Worm (Caenorhabditis elegans) whole organism, L3 larva: ENCODE measurements around the gene R166.3.

ENCODE experiments used
- R02D3.7 ChIP-seq: fragments of 150-350 bp; optimal IDR thresholded peaks from 2 replicates; lab custom pipeline; 2014; ENCODE audit warnings: missing biosample characterization, missing genetic modification characterization
- ZK546.5 ChIP-seq: sonication (generic microtip); optimal IDR thresholded peaks from 2 replicates; lab custom pipeline; 2017; ENCODE audit warnings: missing biosample characterization, missing genetic modification characterization
- aly-2 ChIP-seq: fragments of 150-350 bp; optimal IDR thresholded peaks from 2 replicates; lab custom pipeline; 2014; ENCODE audit warnings: missing biosample characterization, missing genetic modification characterization
- ama-1 ChIP-seq: fragments of 150-350 bp; optimal IDR thresholded peaks from 2 replicates; lab custom pipeline; 2018
- ceh-16 ChIP-seq: sonication (generic microtip); optimal IDR thresholded peaks from 2 replicates; lab custom pipeline; 2017; ENCODE audit warnings: missing biosample characterization, missing genetic modification characterization
- ceh-28 ChIP-seq: fragments of 150-350 bp; optimal IDR thresholded peaks from 2 replicates; lab custom pipeline; 2014; ENCODE audit warnings: missing biosample characterization, missing genetic modification reagents, missing genetic modification characterization
- ceh-82 ChIP-seq: fragments of 150-350 bp; optimal IDR thresholded peaks from 2 replicates; lab custom pipeline; 2014; ENCODE audit warnings: missing biosample characterization, missing genetic modification characterization
- ceh-9 ChIP-seq: sonication (generic microtip); optimal IDR thresholded peaks from 2 replicates; lab custom pipeline; 2018; ENCODE audit warnings: missing biosample characterization, missing genetic modification characterization
- daf-12 ChIP-seq: fragments of 150-350 bp; optimal IDR thresholded peaks from 2 replicates; lab custom pipeline; 2014; ENCODE audit warnings: missing biosample characterization, missing genetic modification reagents, missing genetic modification characterization
- egl-27 ChIP-seq: sonication (generic microtip); optimal IDR thresholded peaks from 4 replicates; lab custom pipeline; 2017; ENCODE audit warnings: missing biosample characterization, missing genetic modification reagents, missing genetic modification characterization
- egl-5 ChIP-seq: fragments of 150-350 bp; optimal IDR thresholded peaks from 2 replicates; lab custom pipeline; 2017; ENCODE audit warnings: missing biosample characterization, missing genetic modification reagents, missing genetic modification characterization, inconsistent platforms
- elt-1 ChIP-seq: fragments of 150-350 bp; optimal IDR thresholded peaks from 2 replicates; lab custom pipeline; 2014; ENCODE audit warnings: missing biosample characterization, missing genetic modification characterization
- elt-2 ChIP-seq: sonication (generic microtip); optimal IDR thresholded peaks from 2 replicates; lab custom pipeline; 2016; ENCODE audit warnings: missing genetic modification reagents, mild to moderate bottlenecking, missing genetic modification characterization, missing compliant biosample characterization
- elt-3 ChIP-seq, 3 experiments: fragments of 150-350 bp in 1 of 3; sonication (generic microtip) in 2 of 3; optimal IDR thresholded peaks; 2 replicates in 2 of 3; 4 replicates in 1 of 3; lab custom pipeline; 2014 to 2017; ENCODE audit warnings: missing biosample characterization in 3 of 3, missing genetic modification characterization in 3 of 3
- eor-1 ChIP-seq, 2 experiments: fragments of 150-350 bp; optimal IDR thresholded peaks; 2 replicates each; lab custom pipeline; 2014 to 2018; ENCODE audit warnings: missing biosample characterization in 2 of 2, missing genetic modification characterization in 2 of 2
- fkh-10 ChIP-seq: sonication (generic microtip); optimal IDR thresholded peaks from 2 replicates; lab custom pipeline; 2017; ENCODE audit warnings: missing biosample characterization, missing genetic modification reagents, missing genetic modification characterization
- fkh-2 ChIP-seq: fragments of 150-350 bp; optimal IDR thresholded peaks from 2 replicates; lab custom pipeline; 2014; ENCODE audit warnings: missing biosample characterization, missing genetic modification reagents, missing genetic modification characterization
- fos-1 ChIP-seq: fragments of 150-350 bp; optimal IDR thresholded peaks from 2 replicates; lab custom pipeline; 2014; ENCODE audit warnings: missing biosample characterization, missing genetic modification characterization
- hmg-11 ChIP-seq: sonication (generic microtip); optimal IDR thresholded peaks from 2 replicates; lab custom pipeline; 2016; ENCODE audit warnings: missing genetic modification characterization, missing compliant biosample characterization
- jun-1 ChIP-seq: fragments of 150-350 bp; optimal IDR thresholded peaks from 2 replicates; lab custom pipeline; 2014; ENCODE audit warnings: missing biosample characterization, missing genetic modification reagents, missing genetic modification characterization
- lin-15B ChIP-seq: fragments of 150-350 bp; optimal IDR thresholded peaks from 2 replicates; lab custom pipeline; 2014; ENCODE audit warnings: missing biosample characterization, missing genetic modification characterization
- lin-39 ChIP-seq: fragments of 150-350 bp; optimal IDR thresholded peaks from 2 replicates; lab custom pipeline; 2018; ENCODE audit warnings: missing biosample characterization, missing genetic modification reagents, missing genetic modification characterization
- lsy-12 ChIP-seq: sonication (generic microtip); optimal IDR thresholded peaks from 2 replicates; lab custom pipeline; 2016; ENCODE audit warnings: mild to moderate bottlenecking, missing genetic modification characterization, missing compliant biosample characterization
- mdl-1 ChIP-seq: fragments of 150-350 bp; optimal IDR thresholded peaks from 2 replicates; lab custom pipeline; 2014; ENCODE audit warnings: missing biosample characterization, missing genetic modification characterization
- mml-1 ChIP-seq: fragments of 150-350 bp; sonication (generic microtip); optimal IDR thresholded peaks from 3 replicates; lab custom pipeline; 2014; ENCODE audit warnings: missing biosample characterization, missing genetic modification characterization
- nfya-1 ChIP-seq: sonication (generic microtip); optimal IDR thresholded peaks from 2 replicates; lab custom pipeline; 2017; ENCODE audit warnings: missing genetic modification characterization, mild to moderate bottlenecking, missing compliant biosample characterization, antibody characterized with exemption, moderate library complexity; ENCODE audit not compliant: insufficient read depth
- nhr-11 ChIP-seq: fragments of 150-350 bp; optimal IDR thresholded peaks from 2 replicates; lab custom pipeline; 2014; ENCODE audit warnings: missing biosample characterization, missing genetic modification characterization
- nhr-12 ChIP-seq: fragments of 150-350 bp; optimal IDR thresholded peaks from 2 replicates; lab custom pipeline; 2014; ENCODE audit warnings: missing biosample characterization, missing genetic modification characterization
- nhr-23 ChIP-seq: fragments of 150-350 bp; optimal IDR thresholded peaks from 2 replicates; lab custom pipeline; 2014; ENCODE audit warnings: missing biosample characterization, missing genetic modification reagents, missing genetic modification characterization
- nhr-237 ChIP-seq: fragments of 150-350 bp; optimal IDR thresholded peaks from 2 replicates; lab custom pipeline; 2014; ENCODE audit warnings: missing biosample characterization, missing genetic modification characterization
- nhr-25 ChIP-seq: sonication (generic microtip); optimal IDR thresholded peaks from 2 replicates; lab custom pipeline; 2017; ENCODE audit warnings: missing biosample characterization, missing genetic modification characterization
- nhr-28 ChIP-seq: fragments of 150-350 bp; optimal IDR thresholded peaks from 2 replicates; lab custom pipeline; 2014; ENCODE audit warnings: missing biosample characterization, missing genetic modification characterization
- nhr-43 ChIP-seq: sonication (generic microtip); optimal IDR thresholded peaks from 2 replicates; lab custom pipeline; 2016; ENCODE audit warnings: mild to moderate bottlenecking, missing genetic modification characterization, missing compliant biosample characterization; ENCODE audit not compliant: poor library complexity, severe bottlenecking
- nhr-67 ChIP-seq: fragments of 150-350 bp; optimal IDR thresholded peaks from 2 replicates; lab custom pipeline; 2014; ENCODE audit warnings: missing biosample characterization, missing genetic modification characterization
- nhr-76 ChIP-seq: fragments of 150-350 bp; sonication (generic microtip); optimal IDR thresholded peaks from 5 replicates; lab custom pipeline; 2014; ENCODE audit warnings: missing biosample characterization, missing genetic modification characterization
- nhr-77 ChIP-seq: fragments of 150-350 bp; optimal IDR thresholded peaks from 2 replicates; lab custom pipeline; 2014; ENCODE audit warnings: missing biosample characterization, missing genetic modification characterization
- pha-4 ChIP-seq: fragments of 150-350 bp; optimal IDR thresholded peaks from 2 replicates; lab custom pipeline; 2014; ENCODE audit warnings: missing biosample characterization, missing genetic modification reagents, missing genetic modification characterization
- pqm-1 ChIP-seq: fragments of 150-350 bp; optimal IDR thresholded peaks from 2 replicates; lab custom pipeline; 2017; ENCODE audit warnings: missing biosample characterization, missing genetic modification characterization, inconsistent platforms
- sea-2 ChIP-seq: fragments of 150-350 bp; sonication (generic microtip); optimal IDR thresholded peaks from 4 replicates; lab custom pipeline; 2014; ENCODE audit warnings: missing biosample characterization, missing genetic modification reagents, missing genetic modification characterization
- skn-1 ChIP-seq: fragments of 150-350 bp; optimal IDR thresholded peaks from 2 replicates; lab custom pipeline; 2014; ENCODE audit warnings: missing biosample characterization, missing genetic modification characterization
- snpc-4 ChIP-seq: fragments of 150-350 bp; optimal IDR thresholded peaks from 2 replicates; lab custom pipeline; 2014; ENCODE audit warnings: missing biosample characterization, missing genetic modification characterization
- tbx-2 ChIP-seq: sonication (generic microtip); optimal IDR thresholded peaks from 2 replicates; lab custom pipeline; 2016; ENCODE audit warnings: mild to moderate bottlenecking, missing genetic modification characterization, missing compliant biosample characterization
- unc-39 ChIP-seq: sonication (generic microtip); optimal IDR thresholded peaks from 4 replicates; lab custom pipeline; 2017; ENCODE audit warnings: missing biosample characterization, missing genetic modification characterization
- unc-62 ChIP-seq: fragments of 150-350 bp; sonication (generic microtip); optimal IDR thresholded peaks from 4 replicates; lab custom pipeline; 2014; ENCODE audit warnings: missing biosample characterization, missing genetic modification reagents, missing genetic modification characterization
- zag-1 ChIP-seq: fragments of 150-350 bp; optimal IDR thresholded peaks from 2 replicates; lab custom pipeline; 2014; ENCODE audit warnings: missing biosample characterization, missing genetic modification characterization
- ztf-11 ChIP-seq: fragments of 150-350 bp; optimal IDR thresholded peaks from 2 replicates; lab custom pipeline; 2014; ENCODE audit warnings: missing biosample characterization, missing genetic modification characterization
- ztf-4 ChIP-seq: fragments of 150-350 bp; optimal IDR thresholded peaks from 2 replicates; lab custom pipeline; 2014; ENCODE audit warnings: missing biosample characterization, missing genetic modification characterization

R166.3 gene

ce11 chrII:10501578-10501977, 37.6 kb downstream of the R166.3 start:
- no peak for TF ChIP-seq fkh-2 (tag; lab: Kevin White, UChicago)
- TF ChIP-seq nfya-1 = peak; percentile 79
- peak; percentile 83 for TF ChIP-seq nhr-25 (tag; lab: Kevin White, UChicago)
- peak; percentile 22 for TF ChIP-seq R02D3.7 (tag; lab: Kevin White, UChicago)
- no peak for TF ChIP-seq nhr-77
- TF ChIP-seq unc-62 (GFP tag; lab: Kevin White, UChicago) = peak; percentile 77
- peak; percentile 30 for TF ChIP-seq ceh-28 (tag; lab: Kevin White, UChicago)
- no peak for TF ChIP-seq mml-1 (tag; lab: Kevin White, UChicago)
- peak; percentile 52 for TF ChIP-seq lin-15B
- peak; percentile 46 for TF ChIP-seq lsy-12 (tag; lab: Kevin White, UChicago)
- TF ChIP-seq daf-12 (tag; lab: Kevin White, UChicago) = no peak
- TF ChIP-seq ceh-9 (tag; lab: Kevin White, UChicago) = no peak
- TF ChIP-seq sea-2 (GFP tag; lab: Kevin White, UChicago) = no peak
- TF ChIP-seq nhr-237 (tag; lab: Kevin White, UChicago) = no peak
- TF ChIP-seq skn-1 = peak; percentile 69
- TF ChIP-seq ama-1 (lab: Kevin White, UChicago) = peak; percentile 67
- peak; percentile 39 for TF ChIP-seq mdl-1 (tag; lab: Kevin White, UChicago)
- TF ChIP-seq aly-2 = no peak
- TF ChIP-seq nhr-28 (tag; lab: Kevin White, UChicago) = no peak
- peak; percentile 55 for TF ChIP-seq nhr-23 (tag; lab: Kevin White, UChicago)
- no peak for TF ChIP-seq ZK546.5
- TF ChIP-seq elt-2 = no peak
- no peak for TF ChIP-seq nhr-12 (tag; lab: Kevin White, UChicago)
- no peak for TF ChIP-seq elt-3 (tag; optimal IDR thresholded peaks at IDR 0.05; lab: Kevin White, UChicago)
- TF ChIP-seq nhr-43 = peak; percentile 74
- TF ChIP-seq hmg-11 (tag; lab: Kevin White, UChicago) = peak; percentile 51
- no peak for TF ChIP-seq ceh-16 (tag; lab: Kevin White, UChicago)
- no peak for TF ChIP-seq snpc-4 (tag; lab: Kevin White, UChicago)
- TF ChIP-seq unc-39 = no peak
- peak; percentile 51 for TF ChIP-seq egl-5 (tag; lab: Kevin White, UChicago)
- no peak for TF ChIP-seq jun-1 (tag; lab: Kevin White, UChicago)
- TF ChIP-seq ceh-82 = no peak
- no peak for TF ChIP-seq eor-1 (tag; optimal IDR thresholded peaks at IDR 0.05; lab: Kevin White, UChicago)
- TF ChIP-seq ztf-4 (tag; lab: Kevin White, UChicago) = no peak
- peak; percentile 38 for TF ChIP-seq pqm-1
- TF ChIP-seq tbx-2 (tag; lab: Kevin White, UChicago) = no peak
- peak; percentile 59 for TF ChIP-seq elt-1
- no peak for TF ChIP-seq zag-1 (tag; lab: Kevin White, UChicago)
- no peak for TF ChIP-seq nhr-11 (tag; lab: Kevin White, UChicago)
- peak; percentile 9 for TF ChIP-seq pha-4 (tag; lab: Kevin White, UChicago)
- no peak for TF ChIP-seq fkh-10 (GFP tag; lab: Kevin White, UChicago)
- TF ChIP-seq ztf-11 (tag; lab: Kevin White, UChicago) = no peak
- no peak for TF ChIP-seq fos-1 (tag; lab: Kevin White, UChicago)
- no peak for TF ChIP-seq egl-27 (tag; lab: Kevin White, UChicago)
- TF ChIP-seq nhr-67 (tag; lab: Kevin White, UChicago) = no peak
- TF ChIP-seq lin-39 = peak; percentile 50
- no peak for TF ChIP-seq nhr-76 (tag; lab: Kevin White, UChicago)
- TF ChIP-seq, all 47 proteins: peak for 18

ce11 chrII:10500674-10501073, 38.5 kb downstream of the R166.3 start:
- peak; percentile 76 for TF ChIP-seq nhr-25 (tag; lab: Kevin White, UChicago)
- peak; percentile 82 for TF ChIP-seq nhr-23 (tag; lab: Kevin White, UChicago)
- peak in 1 of 3 experiments; percentile 16 for TF ChIP-seq elt-3 (tag; optimal IDR thresholded peaks at IDR 0.05; lab: Kevin White, UChicago)
- no peak for TF ChIP-seq fos-1 (tag; lab: Kevin White, UChicago)
- TF ChIP-seq snpc-4 (tag; lab: Kevin White, UChicago) = no peak
- no peak for TF ChIP-seq unc-39
- TF ChIP-seq egl-27 (tag; lab: Kevin White, UChicago) = no peak
- no peak for TF ChIP-seq fkh-2 (tag; lab: Kevin White, UChicago)
- TF ChIP-seq elt-2 = no peak
- TF ChIP-seq nhr-28 (tag; lab: Kevin White, UChicago) = no peak
- TF ChIP-seq eor-1 (tag; optimal IDR thresholded peaks at IDR 0.05; lab: Kevin White, UChicago) = no peak
- TF ChIP-seq, all 47 proteins: peak for 3
